Worm (Caenorhabditis elegans) whole organism, mixed stage, embryonic: Measurements from ENCODE around the gene Y52E8A.1.

ENCODE experiments used
- bed-3 ChIP-seq: fragments of 200-800 bp; sonication (Bioruptor generic); optimal IDR thresholded peaks from 3 replicates; lab custom pipeline; 2018; ENCODE audit warnings: mild to moderate bottlenecking, missing genetic modification characterization, moderate library complexity, missing compliant biosample characterization
- blmp-1 ChIP-seq: fragments of 150-350 bp; optimal IDR thresholded peaks from 2 replicates; lab custom pipeline; 2014; ENCODE audit warnings: missing biosample characterization, missing genetic modification characterization
- ceh-39 ChIP-seq: fragments of 150-350 bp; optimal IDR thresholded peaks from 2 replicates; lab custom pipeline; 2014; ENCODE audit warnings: missing biosample characterization, missing genetic modification characterization
- ceh-43 ChIP-seq: fragments of 200-800 bp; sonication (Bioruptor generic); optimal IDR thresholded peaks from 2 replicates; lab custom pipeline; 2018; ENCODE audit warnings: mild to moderate bottlenecking, missing genetic modification characterization, moderate library complexity, missing compliant biosample characterization
- ceh-83 ChIP-seq: fragments of 200-800 bp; sonication (Bioruptor generic); optimal IDR thresholded peaks from 2 replicates; lab custom pipeline; 2018; ENCODE audit warnings: mild to moderate bottlenecking, missing genetic modification characterization, missing compliant biosample characterization
- ces-1 ChIP-seq: fragments of 150-350 bp; optimal IDR thresholded peaks from 2 replicates; lab custom pipeline; 2014; ENCODE audit warnings: missing biosample characterization, missing genetic modification reagents, missing genetic modification characterization
- cnd-1 ChIP-seq: fragments of 200-800 bp; sonication (Bioruptor generic); optimal IDR thresholded peaks from 2 replicates; lab custom pipeline; 2018; ENCODE audit warnings: mild to moderate bottlenecking, missing genetic modification characterization, missing compliant biosample characterization
- drap-1 ChIP-seq: fragments of 200-800 bp; sonication (Bioruptor generic); optimal IDR thresholded peaks from 3 replicates; lab custom pipeline; 2018; ENCODE audit warnings: mild to moderate bottlenecking, missing genetic modification characterization, missing compliant biosample characterization
- flh-1 ChIP-seq: fragments of 200-800 bp; sonication (Bioruptor generic); optimal IDR thresholded peaks from 2 replicates; lab custom pipeline; 2018; ENCODE audit warnings: mild to moderate bottlenecking, missing genetic modification characterization, moderate library complexity, missing compliant biosample characterization
- ham-2 ChIP-seq: fragments of 200-800 bp; sonication (Bioruptor generic); optimal IDR thresholded peaks from 2 replicates; lab custom pipeline; 2018; ENCODE audit warnings: mild to moderate bottlenecking, missing genetic modification characterization, missing compliant biosample characterization
- hlh-1 ChIP-seq: fragments of 150-350 bp; optimal IDR thresholded peaks from 2 replicates; lab custom pipeline; 2014; ENCODE audit warnings: missing biosample characterization, missing genetic modification reagents, missing genetic modification characterization
- lin-13 ChIP-seq: fragments of 150-350 bp; optimal IDR thresholded peaks from 2 replicates; lab custom pipeline; 2014; ENCODE audit warnings: missing biosample characterization, missing genetic modification characterization
- lin-32 ChIP-seq: fragments of 200-800 bp; sonication (Bioruptor generic); optimal IDR thresholded peaks from 2 replicates; lab custom pipeline; 2018; ENCODE audit warnings: mild to moderate bottlenecking, missing genetic modification characterization, missing compliant biosample characterization
- lsy-2 ChIP-seq: fragments of 150-350 bp; optimal IDR thresholded peaks from 2 replicates; lab custom pipeline; 2014; ENCODE audit warnings: missing biosample characterization, missing genetic modification characterization
- mab-5 ChIP-seq: fragments of 150-350 bp; optimal IDR thresholded peaks from 2 replicates; lab custom pipeline; 2014; ENCODE audit warnings: missing biosample characterization, missing genetic modification characterization
- mep-1 ChIP-seq: fragments of 150-350 bp; optimal IDR thresholded peaks from 2 replicates; lab custom pipeline; 2017; ENCODE audit warnings: missing biosample characterization, missing genetic modification reagents, missing genetic modification characterization, inconsistent platforms
- mls-2 ChIP-seq: sonication (generic microtip); optimal IDR thresholded peaks from 2 replicates; lab custom pipeline; 2016; ENCODE audit warnings: mild to moderate bottlenecking, missing genetic modification characterization, moderate library complexity, missing compliant biosample characterization
- nhr-2 ChIP-seq: fragments of 150-350 bp; optimal IDR thresholded peaks from 2 replicates; lab custom pipeline; 2014; ENCODE audit warnings: missing biosample characterization, missing genetic modification characterization
- nhr-28 ChIP-seq: fragments of 150-350 bp; optimal IDR thresholded peaks from 2 replicates; lab custom pipeline; 2014; ENCODE audit warnings: missing biosample characterization, missing genetic modification characterization
- nhr-76 ChIP-seq: sonication (generic microtip); optimal IDR thresholded peaks from 2 replicates; lab custom pipeline; 2017; ENCODE audit warnings: missing biosample characterization, missing genetic modification characterization
- pha-4 ChIP-seq: fragments of 150-350 bp; optimal IDR thresholded peaks from 2 replicates; lab custom pipeline; 2018; ENCODE audit warnings: missing biosample characterization, missing genetic modification reagents, missing genetic modification characterization
- snpc-4 ChIP-seq: fragments of 150-350 bp; optimal IDR thresholded peaks from 2 replicates; lab custom pipeline; 2014; ENCODE audit warnings: missing biosample characterization, missing genetic modification characterization
- sptf-1 ChIP-seq: sonication (generic microtip); optimal IDR thresholded peaks from 2 replicates; lab custom pipeline; 2017; ENCODE audit warnings: mild to moderate bottlenecking, missing genetic modification characterization, moderate library complexity, missing compliant biosample characterization
- tbx-8 ChIP-seq: fragments of 200-800 bp; sonication (Bioruptor generic); optimal IDR thresholded peaks from 2 replicates; lab custom pipeline; 2018; ENCODE audit warnings: mild to moderate bottlenecking, missing genetic modification characterization, moderate library complexity, missing compliant biosample characterization
- unc-120 ChIP-seq: sonication (generic microtip); optimal IDR thresholded peaks from 2 replicates; lab custom pipeline; 2017; ENCODE audit warnings: missing genetic modification characterization, missing compliant biosample characterization; ENCODE audit not compliant: poor library complexity, severe bottlenecking
- unc-39 ChIP-seq: fragments of 150-350 bp; optimal IDR thresholded peaks from 2 replicates; lab custom pipeline; 2014; ENCODE audit warnings: missing biosample characterization, missing genetic modification characterization
- zip-8 ChIP-seq: fragments of 150-350 bp; optimal IDR thresholded peaks from 2 replicates; lab custom pipeline; 2014; ENCODE audit warnings: missing biosample characterization, missing genetic modification characterization
- ztf-11 ChIP-seq: fragments of 150-350 bp; optimal IDR thresholded peaks from 2 replicates; lab custom pipeline; 2014; ENCODE audit warnings: missing biosample characterization, missing genetic modification characterization

Gene Y52E8A.1

ce11 chrII:4337731-4338130, 15.9 kb downstream of the Y52E8A.1 start:
- TF ChIP-seq ces-1 (GFP tag; lab: Kevin White, UChicago) (no peak), nhr-2 (tag; lab: Kevin White, UChicago) (no peak), ceh-43 (GFP tag; lab: Kevin White, UChicago) (no peak), ceh-39 (tag; lab: Kevin White, UChicago) (no peak), nhr-76 (tag; lab: Kevin White, UChicago) (no peak), drap-1 (no peak)

DNA sequence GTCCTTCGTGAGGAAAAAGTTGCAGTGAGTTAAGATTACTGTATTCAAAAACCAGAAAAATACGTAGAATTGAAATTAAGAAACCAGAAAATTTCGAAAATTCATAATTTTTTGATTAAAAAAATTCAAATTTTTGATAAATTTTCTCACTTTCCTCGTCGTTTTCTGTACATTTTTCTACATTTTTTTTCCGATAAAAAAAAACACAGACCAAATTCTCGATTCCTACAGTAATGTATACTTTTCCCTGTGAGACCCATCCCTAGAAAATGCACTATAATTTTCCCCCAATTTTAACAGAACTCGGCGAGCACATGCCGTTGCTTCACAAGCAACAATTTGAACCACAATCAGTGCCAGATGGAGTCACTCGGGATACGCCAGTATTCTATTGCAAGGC, 18.0 kb downstream of the Y52E8A.1 start, which contains the start of gene athp-2:
TSS of gene athp-2 (plus strand) at position 301 of the 400 bp plus-strand sequence.
- TF ChIP-seq lin-13 (tag; lab: Kevin White, UChicago) (no peak), lsy-2 (no peak), cnd-1 (tag; lab: Kevin White, UChicago) (no peak), hlh-1 (tag; lab: Kevin White, UChicago) (no peak), lin-32 (GFP tag; lab: Kevin White, UChicago) (no peak), zip-8 (tag; lab: Kevin White, UChicago) (no peak), unc-120 (no peak)

DNA sequence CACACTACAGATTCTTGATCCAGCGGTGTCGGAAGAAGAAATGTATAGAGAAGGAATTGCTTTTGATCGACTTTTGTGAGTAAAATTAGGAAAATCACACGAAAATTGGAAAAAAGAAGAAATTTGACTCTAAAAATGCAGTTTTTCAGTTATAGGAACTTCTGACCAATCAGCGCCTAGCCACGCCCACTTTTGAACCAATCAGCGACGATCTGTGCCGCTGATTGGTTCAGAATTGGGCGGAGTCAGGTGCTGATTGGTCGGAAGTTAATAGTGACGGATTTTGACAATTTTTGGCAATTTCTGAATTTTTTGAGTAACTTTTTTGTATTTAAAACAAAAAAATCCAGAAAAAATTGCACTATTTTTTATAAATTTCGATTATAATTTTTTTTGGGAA, 19.6 kb downstream of the Y52E8A.1 start:
- no peak for TF ChIP-seq mls-2 (tag; lab: Kevin White, UChicago)
- TF ChIP-seq blmp-1 (tag; lab: Kevin White, UChicago) = no peak
- no peak for TF ChIP-seq unc-120
- TF ChIP-seq unc-39 (tag; lab: Kevin White, UChicago) = no peak
- TF ChIP-seq bed-3 = no peak
- no peak for TF ChIP-seq ces-1 (GFP tag; lab: Kevin White, UChicago)
- no peak for TF ChIP-seq cnd-1 (tag; lab: Kevin White, UChicago)
- TF ChIP-seq ham-2 (GFP tag; lab: Kevin White, UChicago) = no peak
- TF ChIP-seq lin-32 (GFP tag; lab: Kevin White, UChicago) = no peak
- no peak for TF ChIP-seq ztf-11 (tag; lab: Kevin White, UChicago)
- TF ChIP-seq tbx-8 = no peak
- TF ChIP-seq lsy-2 = no peak
- TF ChIP-seq ceh-39 (tag; lab: Kevin White, UChicago) = no peak
- TF ChIP-seq hlh-1 (tag; lab: Kevin White, UChicago) = no peak
- TF ChIP-seq, all 35 proteins: peak for 0

ce11 chrII:4344317-4344716, 22.5 kb downstream of the Y52E8A.1 start:
- no peak for TF ChIP-seq zip-8 (tag; lab: Kevin White, UChicago)
- TF ChIP-seq nhr-76 (tag; lab: Kevin White, UChicago) = no peak
- TF ChIP-seq mep-1 (tag; lab: Kevin White, UChicago) = no peak
- TF ChIP-seq ceh-43 (GFP tag; lab: Kevin White, UChicago) = no peak
- no peak for TF ChIP-seq flh-1 (GFP tag; lab: Kevin White, UChicago)
- no peak for TF ChIP-seq lin-13 (tag; lab: Kevin White, UChicago)
- no peak for TF ChIP-seq nhr-2 (tag; lab: Kevin White, UChicago)
- TF ChIP-seq pha-4 (tag; lab: Kevin White, UChicago) = no peak
- no peak for TF ChIP-seq ceh-83 (GFP tag; lab: Kevin White, UChicago)
- TF ChIP-seq ces-1 (GFP tag; lab: Kevin White, UChicago) = no peak
- TF ChIP-seq tbx-8 = no peak
- TF ChIP-seq blmp-1 (tag; lab: Kevin White, UChicago) = no peak
- TF ChIP-seq mab-5 (tag; lab: Kevin White, UChicago) = no peak
- no peak for TF ChIP-seq hlh-1 (tag; lab: Kevin White, UChicago)

DNA sequence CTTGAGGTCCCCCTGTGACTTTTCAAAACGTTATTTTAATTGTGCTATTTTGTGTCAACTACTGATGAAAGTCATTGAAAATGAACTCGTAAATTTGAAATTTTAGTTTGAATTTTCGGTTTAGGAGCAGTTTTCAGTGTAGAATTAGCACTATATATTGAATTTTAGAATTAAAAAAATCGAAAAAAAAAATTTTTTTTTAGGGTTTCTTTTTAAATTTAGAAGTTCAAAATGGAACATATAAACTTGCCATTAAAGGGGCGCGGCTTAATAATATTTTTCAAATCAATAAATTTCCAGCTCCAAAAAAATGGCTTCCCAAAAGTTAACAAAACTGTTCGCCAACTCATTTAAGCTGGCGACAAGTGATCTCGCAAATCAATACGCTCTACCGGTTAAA, 29.0 kb downstream of the Y52E8A.1 start, which contains the start of gene H20J04.9:
TSS of gene H20J04.9 (plus strand) at position 301 of the 400 bp plus-strand sequence.
- TF ChIP-seq ceh-43 (GFP tag; lab: Kevin White, UChicago) (no peak), lsy-2 (no peak), snpc-4 (no peak), blmp-1 (tag; lab: Kevin White, UChicago) (no peak), nhr-28 (tag; lab: Kevin White, UChicago) (no peak), flh-1 (GFP tag; lab: Kevin White, UChicago) (no peak), unc-39 (tag; lab: Kevin White, UChicago) (no peak), ces-1 (GFP tag; lab: Kevin White, UChicago) (no peak), pha-4 (tag; lab: Kevin White, UChicago) (no peak), sptf-1 (tag; lab: Kevin White, UChicago) (no peak), zip-8 (tag; lab: Kevin White, UChicago) (no peak)
- TF ChIP-seq, all 35 proteins: peak for 0

- no peak for TF ChIP-seq unc-39 (tag; lab: Kevin White, UChicago)
Observed at ce11 chrII:4355217-4355616, 33.4 kb downstream of the Y52E8A.1 start, which contains the start of the genes H20J04.7 and H20J04.1. H20J04.7 (minus strand) TSS chrII:4355317. H20J04.1 (plus strand) TSS chrII:4355613.
